Worm (Caenorhabditis elegans) whole organism, mixed stage, embryonic: ENCODE measurements around the gene T22H9.1.

Source experiments
- ceh-39 ChIP-seq: fragments of 150-350 bp; optimal IDR thresholded peaks from 2 replicates; lab custom pipeline; 2014; ENCODE audit warnings: missing biosample characterization, missing genetic modification characterization
- ces-1 ChIP-seq: fragments of 150-350 bp; optimal IDR thresholded peaks from 2 replicates; lab custom pipeline; 2014; ENCODE audit warnings: missing biosample characterization, missing genetic modification reagents, missing genetic modification characterization
- elt-3 ChIP-seq: fragments of 150-350 bp; optimal IDR thresholded peaks from 2 replicates; lab custom pipeline; 2014; ENCODE audit warnings: missing biosample characterization, missing genetic modification characterization
- ham-2 ChIP-seq: fragments of 200-800 bp; sonication (Bioruptor generic); optimal IDR thresholded peaks from 2 replicates; lab custom pipeline; 2018; ENCODE audit warnings: mild to moderate bottlenecking, missing genetic modification characterization, missing compliant biosample characterization
- lsy-2 ChIP-seq: fragments of 150-350 bp; optimal IDR thresholded peaks from 2 replicates; lab custom pipeline; 2014; ENCODE audit warnings: missing biosample characterization, missing genetic modification characterization
- nhr-76 ChIP-seq: sonication (generic microtip); optimal IDR thresholded peaks from 2 replicates; lab custom pipeline; 2017; ENCODE audit warnings: missing biosample characterization, missing genetic modification characterization
- pha-4 ChIP-seq: fragments of 150-350 bp; optimal IDR thresholded peaks from 2 replicates; lab custom pipeline; 2018; ENCODE audit warnings: missing biosample characterization, missing genetic modification reagents, missing genetic modification characterization
- snpc-4 ChIP-seq: fragments of 150-350 bp; optimal IDR thresholded peaks from 2 replicates; lab custom pipeline; 2014; ENCODE audit warnings: missing biosample characterization, missing genetic modification characterization
- ztf-11 ChIP-seq: fragments of 150-350 bp; optimal IDR thresholded peaks from 2 replicates; lab custom pipeline; 2014; ENCODE audit warnings: missing biosample characterization, missing genetic modification characterization

ce11 chrV:403028-403427, 43.5 kb downstream of the T22H9.1 start, which contains the start of gene srh-62:
- TF ChIP-seq lsy-2 (tag; lab: Kevin White, UChicago): no peak
- no peak for TF ChIP-seq pha-4
- no peak for TF ChIP-seq nhr-76 (tag; lab: Kevin White, UChicago)
- TF ChIP-seq elt-3 (tag; lab: Kevin White, UChicago): no peak
- TF ChIP-seq ztf-11 (tag; lab: Kevin White, UChicago): no peak
- TF ChIP-seq ces-1 (GFP tag; lab: Kevin White, UChicago): no peak
- no peak for TF ChIP-seq ham-2 (GFP tag; lab: Kevin White, UChicago)
- TF ChIP-seq ceh-39 (tag; lab: Kevin White, UChicago): no peak
- no peak for TF ChIP-seq snpc-4
